Fruit fly (Drosophila melanogaster) whole organism, pupa: Measurements from ENCODE around the gene gammaTub37C.

ENCODE experiments used
- CG10348 ChIP-seq: fragments of 200-800 bp; sonication (Bioruptor generic); IDR thresholded peaks from 2 replicates; pipeline ENCODE4 v1.3.6; 2022; ENCODE audit warnings: missing biosample characterization, missing genetic modification characterization
- CG12605 ChIP-seq: fragments of 200-800 bp; sonication (Bioruptor generic); IDR thresholded peaks from 2 replicates; pipeline ENCODE4 v1.3.6; 2022; ENCODE audit warnings: missing biosample characterization, missing genetic modification characterization
- CG13204 ChIP-seq: fragments of 200-800 bp; sonication (Bioruptor generic); optimal IDR thresholded peaks from 2 replicates; lab custom pipeline; 2018; ENCODE audit warnings: missing biosample characterization, mild to moderate bottlenecking, missing genetic modification characterization, moderate library complexity
- CG14655 ChIP-seq: fragments of 200-800 bp; sonication (Bioruptor generic); optimal IDR thresholded peaks from 3 replicates; lab custom pipeline; 2017; ENCODE audit warnings: mild to moderate bottlenecking, missing biosample characterization, missing genetic modification reagents, missing genetic modification characterization
- CG15710 ChIP-seq: fragments of 200-800 bp; sonication (Bioruptor generic); optimal IDR thresholded peaks from 2 replicates; lab custom pipeline; 2018; ENCODE audit warnings: missing biosample characterization, mild to moderate bottlenecking, missing genetic modification characterization, moderate library complexity
- CG17806 ChIP-seq: fragments of 200-800 bp; sonication (Bioruptor generic); optimal IDR thresholded peaks from 2 replicates; lab custom pipeline; 2018; ENCODE audit warnings: missing biosample characterization, mild to moderate bottlenecking, missing genetic modification characterization, moderate library complexity
- CG32121 ChIP-seq: fragments of 200-800 bp; sonication (Bioruptor generic); IDR thresholded peaks from 2 replicates; pipeline ENCODE4 v1.3.6; 2022; ENCODE audit warnings: missing biosample characterization, missing genetic modification characterization
- CG34367 ChIP-seq: fragments of 200-800 bp; sonication (Bioruptor generic); optimal IDR thresholded peaks from 2 replicates; lab custom pipeline; 2018; ENCODE audit warnings: missing biosample characterization, mild to moderate bottlenecking, missing genetic modification characterization
- CG4496 ChIP-seq: fragments of 200-800 bp; sonication (Bioruptor generic); IDR thresholded peaks from 3 replicates; pipeline ENCODE4 v1.3.6; 2022; ENCODE audit warnings: missing biosample characterization, missing genetic modification characterization
- CG8159 ChIP-seq: fragments of 200-800 bp; sonication (Bioruptor generic); optimal IDR thresholded peaks from 3 replicates; lab custom pipeline; 2018; ENCODE audit warnings: missing biosample characterization, mild to moderate bottlenecking, missing genetic modification characterization, moderate library complexity
- CG8301 ChIP-seq: fragments of 200-800 bp; sonication (Bioruptor generic); optimal IDR thresholded peaks from 2 replicates; lab custom pipeline; 2018; ENCODE audit warnings: missing biosample characterization, mild to moderate bottlenecking, missing genetic modification characterization
- CG9948 ChIP-seq: fragments of 200-800 bp; sonication (Bioruptor generic); optimal IDR thresholded peaks from 2 replicates; lab custom pipeline; 2018; ENCODE audit warnings: missing biosample characterization, mild to moderate bottlenecking, missing genetic modification characterization, moderate library complexity
- D1 ChIP-seq: fragments of 200-800 bp; sonication (Bioruptor generic); optimal IDR thresholded peaks from 2 replicates; lab custom pipeline; 2018; ENCODE audit warnings: missing biosample characterization, mild to moderate bottlenecking, missing genetic modification characterization, moderate library complexity
- EcR ChIP-seq: fragments of 200-800 bp; sonication (Bioruptor generic); optimal IDR thresholded peaks from 3 replicates; lab custom pipeline; 2019; ENCODE audit warnings: missing biosample characterization, missing genetic modification characterization, mild to moderate bottlenecking, moderate library complexity, missing genetic modification reagents
- Ets98B ChIP-seq: fragments of 200-800 bp; sonication (Bioruptor generic); IDR thresholded peaks from 2 replicates; pipeline ENCODE4 v1.3.6; 2022; ENCODE audit warnings: missing biosample characterization, missing genetic modification characterization
- Pif1A ChIP-seq: fragments of 200-800 bp; sonication (Bioruptor generic); optimal IDR thresholded peaks from 3 replicates; lab custom pipeline; 2016; ENCODE audit warnings: missing biosample characterization, missing genetic modification characterization
- Pif1B ChIP-seq: fragments of 200-800 bp; sonication (Bioruptor generic); optimal IDR thresholded peaks from 3 replicates; lab custom pipeline; 2016; ENCODE audit warnings: missing biosample characterization, missing genetic modification characterization
- Snoo ChIP-seq: fragments of 200-800 bp; sonication (Bioruptor generic); optimal IDR thresholded peaks from 3 replicates; lab custom pipeline; 2017; ENCODE audit warnings: missing biosample characterization, mild to moderate bottlenecking, missing genetic modification characterization, inconsistent platforms
- fd96Ca ChIP-seq: fragments of 200-800 bp; sonication (Bioruptor generic); IDR thresholded peaks from 3 replicates; pipeline ENCODE4 v1.3.6; 2022; ENCODE audit warnings: missing biosample characterization, missing genetic modification characterization
- gl ChIP-seq: fragments of 200-800 bp; sonication (Bioruptor generic); optimal IDR thresholded peaks from 2 replicates; lab custom pipeline; 2018; ENCODE audit warnings: missing biosample characterization, mild to moderate bottlenecking, missing genetic modification characterization
- rn ChIP-seq: fragments of 200-800 bp; sonication (Bioruptor generic); IDR thresholded peaks from 2 replicates; pipeline ENCODE4 v1.3.6; 2022; ENCODE audit warnings: missing biosample characterization, missing genetic modification characterization

The gammaTub37C gene

dm6 chr2L:19225984-19226914, 40.7 kb upstream of the gammaTub37C start:
- TF ChIP-seq Snoo (tag; lab: Kevin White, UChicago) (peak; percentile 80), Pif1A (GFP tag; lab: Kevin White, UChicago) (peak; percentile 94), D1 (peak; percentile 83), CG34367 (tag; lab: Kevin White, UChicago) (peak; percentile 91), Ets98B (GFP tag; lab: Robert Waterston, UW) (peak; percentile 85), CG14655 (GFP tag; lab: Kevin White, UChicago) (peak; percentile 94), fd96Ca (peak; percentile 91), CG32121 (GFP tag; lab: Robert Waterston, UW) (peak; percentile 67; the same call in 1 of the 2 replicates), Pif1B (GFP tag; lab: Kevin White, UChicago) (peak; percentile 92), gl (tag; lab: Kevin White, UChicago) (peak; percentile 74), rn (GFP tag; lab: Robert Waterston, UW) (peak; percentile 90), CG17806 (tag; lab: Kevin White, UChicago) (peak; percentile 93), CG8159 (tag; lab: Kevin White, UChicago) (peak; percentile 92), CG10348 (GFP tag; lab: Robert Waterston, UW) (0 out of 2 replicates have a peak, but pooled peaks have one; percentile 34), CG12605 (peak; percentile 83), CG9948 (tag; lab: Kevin White, UChicago) (peak; percentile 93), CG4496 (GFP tag; lab: Robert Waterston, UW) (peak; percentile 88), CG15710 (tag; lab: Kevin White, UChicago) (peak; percentile 94), CG13204 (GFP tag; lab: Kevin White, UChicago) (peak; percentile 65), CG8301 (tag; lab: Kevin White, UChicago) (peak; percentile 91), EcR (GFP tag; lab: Kevin White, UChicago) (peak; percentile 47)

- TF ChIP-seq CG8159 (tag; lab: Kevin White, UChicago) (no peak), CG12605 (no peak), gl (tag; lab: Kevin White, UChicago) (no peak), Ets98B (GFP tag; lab: Robert Waterston, UW) (no peak), Pif1A (GFP tag; lab: Kevin White, UChicago) (no peak), CG15710 (tag; lab: Kevin White, UChicago) (no peak), EcR (GFP tag; lab: Kevin White, UChicago) (no peak)
Observed at dm6 chr2L:19222311-19222710, 36.8 kb upstream of the gammaTub37C start.

DNA sequence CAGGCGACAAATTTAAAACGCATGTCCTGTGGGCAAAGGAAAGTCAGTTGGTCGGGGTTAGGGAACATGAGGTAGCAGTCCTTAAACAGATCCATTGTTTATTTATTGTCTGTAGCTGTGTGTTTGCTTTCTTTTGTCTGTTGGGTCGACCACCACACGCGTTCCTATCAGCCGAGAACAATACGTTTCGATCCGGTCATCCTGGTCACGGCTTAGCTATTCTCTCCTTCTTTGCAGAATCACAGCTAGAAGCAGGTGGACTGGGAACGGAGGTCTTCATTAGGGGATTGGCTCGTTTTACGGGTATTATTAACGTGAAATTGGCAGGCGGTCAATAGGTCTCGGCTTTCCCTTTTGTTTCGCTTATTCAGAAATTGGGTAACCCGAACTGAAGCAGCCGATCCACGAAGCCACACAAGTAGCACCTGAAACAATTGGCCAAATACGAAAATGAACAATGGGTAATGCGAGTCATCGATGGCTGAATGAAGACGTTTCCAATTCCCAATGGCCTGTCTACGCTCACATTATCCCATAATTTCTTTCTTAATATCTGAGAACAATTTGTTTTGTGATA, 34.6 kb upstream of the gammaTub37C start:
- TF ChIP-seq CG8301 (tag; lab: Kevin White, UChicago) (no peak), CG32121 (GFP tag; lab: Robert Waterston, UW) (no peak), D1 (no peak), Ets98B (GFP tag; lab: Robert Waterston, UW) (no peak), gl (tag; lab: Kevin White, UChicago) (no peak), CG12605 (no peak), CG17806 (tag; lab: Kevin White, UChicago) (no peak)
- TF ChIP-seq, all 21 proteins: peak for 0

dm6 chr2L:19219473-19219872, 33.9 kb upstream of the gammaTub37C start:
- TF ChIP-seq CG8301 (tag; lab: Kevin White, UChicago) (no peak), CG13204 (GFP tag; lab: Kevin White, UChicago) (no peak), Ets98B (GFP tag; lab: Robert Waterston, UW) (no peak), CG32121 (GFP tag; lab: Robert Waterston, UW) (no peak), rn (GFP tag; lab: Robert Waterston, UW) (no peak)

dm6 chr2L:19217933-19218332, 32.4 kb upstream of the gammaTub37C start:
- TF ChIP-seq D1 (no peak), CG13204 (GFP tag; lab: Kevin White, UChicago) (no peak), fd96Ca (no peak)

DNA sequence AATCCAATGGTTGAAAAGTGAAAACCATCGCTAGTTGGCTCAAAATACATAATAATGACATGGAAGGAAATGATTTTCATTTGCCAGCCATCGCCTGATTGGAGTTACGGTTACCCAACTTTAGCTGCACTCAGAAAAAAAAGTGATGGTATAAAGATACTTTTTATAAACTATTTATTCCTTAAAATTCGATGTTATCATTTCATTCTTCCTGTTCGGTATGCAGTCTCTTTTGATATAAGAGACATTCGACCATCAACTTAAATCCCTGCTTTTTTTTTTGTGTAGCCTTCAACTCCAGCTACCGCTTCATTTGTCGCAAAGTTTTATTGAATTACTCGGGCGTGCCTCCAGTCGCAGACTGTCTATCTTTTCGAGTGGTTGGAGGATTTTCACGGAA, 26.9 kb upstream of the gammaTub37C start:
- TF ChIP-seq CG17806 (tag; lab: Kevin White, UChicago) = no peak
- no peak for TF ChIP-seq Pif1B (GFP tag; lab: Kevin White, UChicago)
- no peak for TF ChIP-seq CG32121 (GFP tag; lab: Robert Waterston, UW)
- TF ChIP-seq CG15710 (tag; lab: Kevin White, UChicago) = no peak
- no peak for TF ChIP-seq Pif1A (GFP tag; lab: Kevin White, UChicago)
- TF ChIP-seq CG34367 (tag; lab: Kevin White, UChicago) = no peak
- no peak for TF ChIP-seq Snoo (tag; lab: Kevin White, UChicago)
- TF ChIP-seq CG8159 (tag; lab: Kevin White, UChicago) = no peak
- no peak for TF ChIP-seq CG12605
- no peak for TF ChIP-seq D1
- TF ChIP-seq, all 21 proteins: peak for 0
